Fruit fly (Drosophila melanogaster): ENCODE measurements around the gene GCC185.

dm6 chr3R:12010202-12010824, at the start of gene GCC185, which contains the start of gene KLHL18:
- no peak for TF ChIP-seq EcR (GFP tag; optimal IDR thresholded peaks at IDR 0.05)
- TF ChIP-seq pan (optimal IDR thresholded peaks at IDR 0.05): no peak

Data from whole organism.